Worm (Caenorhabditis elegans): ENCODE results near the gene T05B4.12.

- no peak for TF ChIP-seq ztf-23 (GFP tag; IDR thresholded peaks at IDR 0.05)
- no peak for TF ChIP-seq flt-1 (GFP tag; IDR thresholded peaks at IDR 0.05)
Measured at ce11 chrV:4164504-4164959, 38.7 kb upstream of the T05B4.12 start, which contains the start of gene Y45G5AM.3.
